Fruit fly (Drosophila melanogaster) whole organism, larva: Measurements from ENCODE around the gene Atg18a.
"Not testable (repeated sequence)": the region's sequence is repeated elsewhere in the genome, so short reads cannot be mapped to it uniquely, and the experiment has no call there.

ENCODE experiments used
- noc ChIP-seq: fragments of 200-800 bp; sonication (Bioruptor generic); optimal IDR thresholded peaks from 3 replicates; lab custom pipeline; 2019; ENCODE audit warnings: missing biosample characterization, mild to moderate bottlenecking, missing genetic modification characterization, moderate library complexity

The Atg18a gene

DNA sequence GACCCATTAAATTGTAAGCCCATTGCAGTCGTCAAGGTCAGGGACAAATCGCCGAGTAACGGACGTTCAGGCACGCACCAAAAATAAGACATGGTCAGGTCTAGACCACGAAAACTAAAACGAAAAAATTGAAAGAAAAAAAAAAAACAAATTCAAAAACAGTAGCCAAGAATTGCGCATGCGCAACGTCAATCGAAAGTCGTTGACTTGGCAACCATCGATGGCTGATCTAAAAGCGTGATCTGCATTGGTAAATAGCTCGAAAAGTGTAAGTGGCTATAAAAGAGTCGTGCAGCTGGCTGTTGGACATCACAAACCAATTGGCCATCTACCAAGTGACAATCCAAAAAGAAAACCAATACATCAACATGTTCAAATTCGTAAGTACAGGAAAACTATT, 35.2 kb downstream of the Atg18a start, which contains the start of gene CG13678:
Gene CG13678 (plus strand): TSS at position 307 of the 400 bp plus-strand sequence.
- TF ChIP-seq noc (tag; lab: Kevin White, UChicago): no peak

- TF ChIP-seq noc (tag; lab: Kevin White, UChicago): no peak
Observed at dm6 chr3L:8228924-8229323, 42.3 kb downstream of the Atg18a start, which contains the start of gene eIF4E3. TSS of gene eIF4E3 (plus strand) at chr3L:8229224.

DNA sequence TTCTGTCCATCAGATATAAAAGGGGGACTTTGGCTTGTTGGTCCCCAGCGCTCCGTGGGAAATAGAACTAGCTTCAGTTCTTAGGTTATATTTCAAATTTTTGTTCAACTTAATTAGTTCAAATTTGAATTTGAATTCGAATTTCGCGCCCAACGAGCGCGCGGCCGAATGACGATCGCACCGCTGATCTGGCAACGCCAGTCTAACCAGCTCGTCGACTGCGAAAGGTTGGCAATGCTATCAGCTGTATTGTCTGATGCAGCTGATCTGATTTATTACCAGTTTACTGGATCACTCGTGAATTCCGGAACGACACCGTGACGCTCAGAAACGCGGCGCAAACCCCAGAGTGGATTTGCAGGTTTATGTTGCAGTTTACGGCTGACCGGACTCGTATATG, 51.7 kb downstream of the Atg18a start, which contains the start of gene Dscam4:
Gene Dscam4 (plus strand): TSS at position 301 of the 400 bp plus-strand sequence.
- TF ChIP-seq noc (tag; lab: Kevin White, UChicago): not testable (repeated sequence)

dm6 chr3L:8240501-8240900, 53.8 kb downstream of the Atg18a start, which contains the start of gene CG7213:
TSS of gene CG7213 (minus strand) at chr3L:8240601.
- no peak for TF ChIP-seq noc (tag; lab: Kevin White, UChicago)
